Worm (Caenorhabditis elegans) whole organism, midembryonic: ENCODE data around the gene T21B10.4.

Experiments used
- T22C8.4 ChIP-seq: fragments of 200-800 bp; sonication (Bioruptor generic); IDR thresholded peaks from 2 replicates; pipeline ENCODE4 v1.3.6; 2022; ENCODE audit warnings: missing genetic modification characterization, missing compliant biosample characterization
- cog-1 ChIP-seq: sonication (generic microtip); optimal IDR thresholded peaks from 2 replicates; lab custom pipeline; 2016; ENCODE audit warnings: missing genetic modification characterization, missing compliant biosample characterization
- flt-1 ChIP-seq: fragments of 200-800 bp; sonication (Bioruptor generic); IDR thresholded peaks from 2 replicates; pipeline ENCODE4 v1.3.6; 2022; ENCODE audit warnings: missing genetic modification characterization, missing compliant biosample characterization
- klf-2 ChIP-seq: fragments of 200-800 bp; sonication (Bioruptor generic); conservative IDR thresholded peaks from 2 replicates; pipeline ENCODE4 v1.3.6; 2022; ENCODE audit warnings: missing genetic modification reagents, missing genetic modification characterization, missing compliant biosample characterization
- med-1 ChIP-seq: sonication (generic microtip); optimal IDR thresholded peaks from 2 replicates; lab custom pipeline; 2017; ENCODE audit warnings: missing genetic modification characterization, mild to moderate bottlenecking, missing compliant biosample characterization, antibody characterized with exemption, missing genetic modification reagents; ENCODE audit not compliant: insufficient read depth
- ref-1 ChIP-seq: fragments of 200-800 bp; sonication (Bioruptor generic); conservative IDR thresholded peaks from 2 replicates; pipeline ENCODE4 v1.3.6; 2022; ENCODE audit warnings: missing genetic modification reagents, missing genetic modification characterization, missing compliant biosample characterization
- tab-1 ChIP-seq: fragments of 200-800 bp; sonication (Bioruptor generic); IDR thresholded peaks from 2 replicates; pipeline ENCODE4 v1.3.6; 2022; ENCODE audit warnings: missing genetic modification characterization, missing compliant biosample characterization
- ztf-23 ChIP-seq: fragments of 200-800 bp; sonication (Bioruptor generic); IDR thresholded peaks from 2 replicates; pipeline ENCODE4 v1.3.6; 2022; ENCODE audit warnings: missing genetic modification reagents, missing genetic modification characterization, missing compliant biosample characterization
- ztf-29 ChIP-seq: fragments of 200-800 bp; sonication (Bioruptor generic); IDR thresholded peaks from 2 replicates; pipeline ENCODE4 v1.3.6; 2022; ENCODE audit warnings: missing genetic modification reagents, missing genetic modification characterization, missing compliant biosample characterization

Gene T21B10.4

DNA sequence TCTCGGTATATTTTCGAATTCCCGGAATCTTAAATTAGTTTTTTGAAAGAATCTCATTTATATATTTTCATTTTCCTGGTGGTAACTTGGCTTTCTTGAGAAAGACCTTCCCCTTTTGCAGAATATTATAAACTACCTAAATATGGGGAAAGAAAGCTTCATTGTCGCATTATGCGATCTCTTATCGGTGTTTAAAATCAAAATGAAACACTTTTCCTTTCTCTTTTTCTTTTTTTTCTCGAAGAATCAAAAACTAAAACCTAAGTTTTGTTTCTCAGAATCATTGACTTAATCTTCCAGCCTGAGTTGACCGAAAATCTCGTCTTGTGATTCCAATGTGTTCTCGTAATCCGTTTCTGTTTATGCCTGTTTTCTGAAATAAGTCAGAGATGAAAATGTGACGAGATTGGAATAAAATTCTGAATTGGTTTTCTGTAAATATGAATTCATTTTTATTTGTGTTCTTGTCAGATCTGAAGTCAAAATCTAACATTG lies 28.1 kb upstream of the T21B10.4 start:
- TF ChIP-seq ztf-29 (no peak), flt-1 (GFP tag; lab: Robert Waterston, UW) (no peak), tab-1 (GFP tag; lab: Robert Waterston, UW) (no peak), ref-1 (GFP tag; lab: Robert Waterston, UW) (no peak), ztf-23 (GFP tag; lab: Robert Waterston, UW) (no peak), T22C8.4 (GFP tag; lab: Robert Waterston, UW) (no peak), cog-1 (no peak), med-1 (GFP tag; lab: Kevin White, UChicago) (no peak), klf-2 (GFP tag; lab: Robert Waterston, UW) (no peak)

DNA sequence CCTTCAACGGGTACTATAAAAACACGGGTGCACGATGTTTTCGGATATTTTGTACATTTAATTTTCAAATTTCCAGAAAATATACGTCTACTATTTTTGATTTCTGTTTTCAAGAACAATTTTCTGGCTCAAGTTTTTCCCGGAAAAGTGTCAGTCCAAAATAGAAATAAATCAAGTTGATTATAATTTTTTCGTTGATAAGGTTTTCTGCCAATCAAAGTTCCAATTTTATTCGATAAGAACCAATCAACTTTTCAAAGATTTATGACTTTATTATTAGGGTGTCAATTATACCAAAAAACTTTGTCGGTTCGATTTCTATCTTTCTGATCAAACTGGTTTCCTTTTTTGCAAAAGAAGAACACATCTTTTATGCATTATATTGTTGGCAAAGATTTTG lies 26.0 kb upstream of the T21B10.4 start:
- TF ChIP-seq klf-2 (GFP tag; lab: Robert Waterston, UW) (no peak), tab-1 (GFP tag; lab: Robert Waterston, UW) (no peak)

DNA sequence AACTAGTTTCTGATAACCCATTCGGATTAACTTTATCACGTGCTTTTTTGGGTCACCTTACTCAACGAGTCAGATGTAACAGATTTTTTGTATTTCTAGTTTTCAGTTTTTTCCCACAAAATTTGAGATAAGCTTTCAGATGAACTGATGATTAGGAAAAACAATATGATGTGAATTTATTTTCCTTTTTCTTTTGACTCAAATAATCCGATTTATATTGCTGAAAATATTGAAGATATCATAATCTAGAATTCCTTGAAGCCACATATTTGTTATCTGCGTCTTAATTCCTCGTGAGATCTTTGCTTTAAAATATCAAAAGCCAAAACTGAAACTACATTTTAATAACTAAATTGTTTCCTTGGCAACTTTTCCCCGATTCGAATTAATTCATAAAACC lies 24.0 kb upstream of the T21B10.4 start:
- TF ChIP-seq ztf-29: no peak
- TF ChIP-seq flt-1 (GFP tag; lab: Robert Waterston, UW): no peak
- TF ChIP-seq T22C8.4 (GFP tag; lab: Robert Waterston, UW): no peak
- TF ChIP-seq ref-1 (GFP tag; lab: Robert Waterston, UW): no peak
- no peak for TF ChIP-seq med-1 (GFP tag; lab: Kevin White, UChicago)
- TF ChIP-seq ztf-23 (GFP tag; lab: Robert Waterston, UW): no peak
- TF ChIP-seq cog-1: no peak
- TF ChIP-seq tab-1 (GFP tag; lab: Robert Waterston, UW): no peak
- TF ChIP-seq klf-2 (GFP tag; lab: Robert Waterston, UW): no peak

DNA sequence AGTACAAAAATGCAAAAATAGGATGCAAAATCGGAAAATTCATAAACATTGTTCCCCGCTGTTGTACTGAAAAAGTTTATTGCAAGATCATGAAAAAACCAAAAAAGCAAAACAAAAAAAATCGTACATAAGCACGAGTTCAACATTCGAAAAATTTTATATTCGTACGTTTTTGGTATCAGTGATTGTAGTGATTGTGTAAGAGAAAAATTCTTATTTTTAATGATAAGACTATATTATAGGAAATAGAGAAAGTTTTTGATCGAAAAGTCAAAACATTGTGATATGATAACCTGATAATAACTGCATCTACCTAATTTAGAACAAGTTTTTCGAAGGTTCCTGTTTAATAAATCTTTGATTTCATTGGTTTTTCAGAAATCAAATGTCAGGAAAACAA lies 23.4 kb upstream of the T21B10.4 start:
- TF ChIP-seq med-1 (GFP tag; lab: Kevin White, UChicago) (no peak), ztf-29 (no peak), ztf-23 (GFP tag; lab: Robert Waterston, UW) (no peak), flt-1 (GFP tag; lab: Robert Waterston, UW) (no peak), T22C8.4 (GFP tag; lab: Robert Waterston, UW) (no peak), cog-1 (no peak), ref-1 (GFP tag; lab: Robert Waterston, UW) (no peak), tab-1 (GFP tag; lab: Robert Waterston, UW) (no peak), klf-2 (GFP tag; lab: Robert Waterston, UW) (no peak)

DNA sequence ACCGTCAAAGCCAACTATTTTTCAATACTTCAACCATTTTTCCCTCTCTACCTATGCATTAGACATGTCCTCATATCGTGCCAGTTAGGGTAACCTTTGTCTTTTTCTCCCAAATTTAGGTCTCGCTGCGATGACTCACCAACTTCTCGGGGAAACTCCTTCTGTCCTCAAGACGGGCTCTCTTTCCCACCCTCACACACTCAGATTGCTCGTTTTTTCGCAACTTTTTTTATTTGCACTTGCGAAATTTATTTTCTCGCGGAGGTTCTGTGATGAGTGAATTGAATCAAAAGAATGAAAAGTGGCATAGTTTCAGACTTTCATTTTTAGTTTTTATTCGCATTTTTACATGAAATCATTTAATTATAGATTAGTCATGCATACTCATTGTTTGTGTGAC lies 20.4 kb upstream of the T21B10.4 start:
- TF ChIP-seq med-1 (GFP tag; lab: Kevin White, UChicago) (no peak), flt-1 (GFP tag; lab: Robert Waterston, UW) (no peak), tab-1 (GFP tag; lab: Robert Waterston, UW) (no peak), ztf-29 (no peak), klf-2 (GFP tag; lab: Robert Waterston, UW) (no peak), ref-1 (GFP tag; lab: Robert Waterston, UW) (no peak), cog-1 (no peak), T22C8.4 (GFP tag; lab: Robert Waterston, UW) (no peak), ztf-23 (GFP tag; lab: Robert Waterston, UW) (no peak)

DNA sequence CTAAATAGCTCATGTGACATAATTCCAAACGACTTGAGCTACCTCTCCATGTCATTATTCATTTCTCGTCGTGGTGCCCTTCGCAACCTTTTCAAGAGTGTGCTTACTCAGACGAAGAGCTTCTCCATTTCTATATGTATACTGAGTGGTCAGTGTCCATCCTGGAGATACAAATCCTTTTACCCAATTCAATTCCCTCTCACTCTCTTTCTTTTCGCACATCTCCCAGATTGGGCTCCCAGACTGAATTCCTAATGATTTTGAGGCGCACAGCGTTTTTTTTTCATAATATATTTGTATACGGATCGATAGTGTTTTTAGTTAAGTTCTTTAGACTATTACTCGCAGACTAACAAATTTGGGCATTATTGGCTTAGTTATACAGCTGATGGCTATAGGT lies 19.7 kb upstream of the T21B10.4 start:
- TF ChIP-seq med-1 (GFP tag; lab: Kevin White, UChicago): no peak
- no peak for TF ChIP-seq T22C8.4 (GFP tag; lab: Robert Waterston, UW)
- no peak for TF ChIP-seq cog-1
- no peak for TF ChIP-seq klf-2 (GFP tag; lab: Robert Waterston, UW)
- TF ChIP-seq flt-1 (GFP tag; lab: Robert Waterston, UW): no peak
- TF ChIP-seq ref-1 (GFP tag; lab: Robert Waterston, UW): no peak
- TF ChIP-seq ztf-29: no peak
- no peak for TF ChIP-seq tab-1 (GFP tag; lab: Robert Waterston, UW)
- TF ChIP-seq ztf-23 (GFP tag; lab: Robert Waterston, UW): no peak

DNA sequence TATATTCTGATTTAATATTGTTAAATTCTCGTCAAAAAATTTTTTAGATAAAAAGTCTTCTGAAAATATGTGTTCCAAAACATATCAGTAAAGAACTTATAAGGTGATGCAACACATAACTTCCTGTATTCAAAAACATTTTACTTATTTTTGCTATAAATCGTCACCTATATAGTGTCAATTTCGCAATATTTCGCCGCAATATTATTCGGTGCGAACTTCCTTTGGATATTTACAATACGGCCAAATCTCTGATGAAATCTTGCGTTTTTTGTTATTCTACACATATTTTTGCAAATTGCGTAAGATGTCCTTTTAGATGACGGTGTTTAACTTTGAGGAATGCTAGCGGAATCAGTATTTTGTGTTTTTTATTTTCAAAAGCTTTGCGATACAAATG lies 19.2 kb upstream of the T21B10.4 start:
- no peak for TF ChIP-seq T22C8.4 (GFP tag; lab: Robert Waterston, UW)
- no peak for TF ChIP-seq klf-2 (GFP tag; lab: Robert Waterston, UW)
- TF ChIP-seq ref-1 (GFP tag; lab: Robert Waterston, UW): no peak
- no peak for TF ChIP-seq cog-1
- TF ChIP-seq ztf-29: no peak
- no peak for TF ChIP-seq med-1 (GFP tag; lab: Kevin White, UChicago)
- no peak for TF ChIP-seq tab-1 (GFP tag; lab: Robert Waterston, UW)
- no peak for TF ChIP-seq flt-1 (GFP tag; lab: Robert Waterston, UW)
- TF ChIP-seq ztf-23 (GFP tag; lab: Robert Waterston, UW): no peak

DNA sequence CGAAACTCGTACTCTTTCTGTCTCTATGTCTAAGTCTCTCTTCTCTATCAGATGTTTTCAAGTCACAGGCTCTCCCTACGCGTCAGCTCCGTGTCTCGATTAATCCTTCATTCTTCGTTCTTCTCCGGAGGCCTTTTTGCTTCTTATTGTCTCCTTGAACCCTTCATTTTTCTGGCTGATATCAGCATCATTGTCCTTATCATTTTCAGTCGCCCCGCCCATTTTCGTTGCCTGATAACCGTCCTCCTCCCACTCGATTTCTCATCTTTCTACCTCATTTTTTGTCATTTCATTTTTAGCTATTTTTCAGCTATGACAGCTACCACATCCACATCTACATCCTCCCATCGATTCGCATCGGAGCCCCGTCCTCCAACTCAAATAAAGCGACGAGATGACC lies 18.6 kb upstream of the T21B10.4 start, which contains the start of gene B0457.6:
Gene B0457.6, plus strand, starts transcription at position 284 of the 400 bp plus-strand sequence.
- TF ChIP-seq med-1 (GFP tag; lab: Kevin White, UChicago): no peak
- TF ChIP-seq tab-1 (GFP tag; lab: Robert Waterston, UW): no peak
- no peak for TF ChIP-seq ztf-23 (GFP tag; lab: Robert Waterston, UW)
- TF ChIP-seq flt-1 (GFP tag; lab: Robert Waterston, UW): no peak
- no peak for TF ChIP-seq ztf-29
- no peak for TF ChIP-seq ref-1 (GFP tag; lab: Robert Waterston, UW)
- no peak for TF ChIP-seq klf-2 (GFP tag; lab: Robert Waterston, UW)
- no peak for TF ChIP-seq cog-1
- no peak for TF ChIP-seq T22C8.4 (GFP tag; lab: Robert Waterston, UW)

DNA sequence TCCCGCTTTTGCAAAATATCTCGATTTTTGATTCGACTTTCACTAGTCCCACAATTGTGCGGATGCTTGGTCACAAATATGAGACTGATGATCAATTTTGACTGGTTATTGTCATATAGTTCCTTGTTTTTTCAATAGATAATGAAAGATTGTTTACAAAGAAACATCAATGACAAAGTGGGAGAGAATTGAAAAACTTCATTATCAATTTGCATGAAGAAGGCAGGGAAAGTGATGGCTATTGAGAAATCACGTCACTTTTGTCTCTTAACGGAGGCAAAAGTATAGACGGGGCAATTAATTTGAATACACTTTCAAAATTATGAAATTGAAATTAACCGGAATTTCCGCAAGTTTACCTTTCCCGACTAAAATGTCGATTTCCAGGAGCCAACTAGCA lies 17.5 kb upstream of the T21B10.4 start:
- no peak for TF ChIP-seq cog-1
- no peak for TF ChIP-seq klf-2 (GFP tag; lab: Robert Waterston, UW)
- TF ChIP-seq ref-1 (GFP tag; lab: Robert Waterston, UW): no peak
- no peak for TF ChIP-seq flt-1 (GFP tag; lab: Robert Waterston, UW)

DNA sequence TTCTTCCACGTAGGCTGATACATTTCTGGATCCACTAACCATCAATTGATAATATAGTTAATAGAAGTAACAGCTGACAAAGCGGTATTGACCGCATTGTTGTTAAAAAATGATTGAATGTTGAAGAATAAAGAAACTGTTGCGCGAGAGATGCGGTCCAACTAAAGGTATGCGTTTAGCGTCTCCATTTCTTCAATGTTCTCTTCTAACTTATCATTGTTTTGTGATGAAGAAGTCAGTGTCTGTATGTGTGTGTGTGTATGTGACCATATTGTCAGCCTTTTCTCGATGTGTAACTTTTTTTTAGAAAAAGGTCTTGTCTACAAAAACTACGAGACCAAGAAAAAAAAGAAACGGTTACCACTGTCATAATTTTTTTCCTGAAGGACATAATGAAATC lies 14.2 kb upstream of the T21B10.4 start, which contains the start of gene B0457.2:
Gene B0457.2, minus strand, starts transcription at position 101 of the 400 bp plus-strand sequence.
- no peak for TF ChIP-seq med-1 (GFP tag; lab: Kevin White, UChicago)
- no peak for TF ChIP-seq ztf-23 (GFP tag; lab: Robert Waterston, UW)
- TF ChIP-seq T22C8.4 (GFP tag; lab: Robert Waterston, UW): no peak
- TF ChIP-seq ref-1 (GFP tag; lab: Robert Waterston, UW): no peak
- TF ChIP-seq flt-1 (GFP tag; lab: Robert Waterston, UW): no peak
- TF ChIP-seq klf-2 (GFP tag; lab: Robert Waterston, UW): no peak
- TF ChIP-seq tab-1 (GFP tag; lab: Robert Waterston, UW): no peak
- TF ChIP-seq cog-1: no peak
- TF ChIP-seq ztf-29: no peak
